Worm (Caenorhabditis elegans): ENCODE results near the gene C18D1.2.

Gene C18D1.2

ce11 chrII:10095224-10095623, 38.4 kb downstream of the C18D1.2 start:
- TF ChIP-seq elt-2 (tag; optimal IDR thresholded peaks at IDR 0.05) (peak; percentile 6), nhr-85 (tag) (no peak), tlp-1 (tag; optimal IDR thresholded peaks at IDR 0.05) (peak; percentile 23), unc-30 (tag; optimal IDR thresholded peaks at IDR 0.05) (no peak)

ce11 chrII:10098428-10098827, 41.6 kb downstream of the C18D1.2 start:
- TF ChIP-seq efl-1 (optimal IDR thresholded peaks at IDR 0.05) = no peak
- no peak for TF ChIP-seq efl-1 (GFP tag; optimal IDR thresholded peaks at IDR 0.05 in 1 of 2)
- TF ChIP-seq nhr-84 (tag; optimal IDR thresholded peaks at IDR 0.05) = no peak
- no peak for TF ChIP-seq alr-1 (tag; optimal IDR thresholded peaks at IDR 0.05; ENCODE audit: borderline replicate concordance)
- no peak for TF ChIP-seq Y116A8C.19 (tag; optimal IDR thresholded peaks at IDR 0.05; ENCODE audit: borderline replicate concordance)
- no peak for TF ChIP-seq elt-3 (tag; optimal IDR thresholded peaks at IDR 0.05)
- TF ChIP-seq tbx-2 (tag; optimal IDR thresholded peaks at IDR 0.05) = no peak
- TF ChIP-seq unc-98 (GFP tag; IDR thresholded peaks at IDR 0.05) = no peak
- TF ChIP-seq fkh-8 (tag; optimal IDR thresholded peaks at IDR 0.05) = no peak
- no peak for TF ChIP-seq dsc-1 (tag; optimal IDR thresholded peaks at IDR 0.05)
- no peak for TF ChIP-seq nhr-237 (tag; optimal IDR thresholded peaks at IDR 0.05)
- no peak for TF ChIP-seq lin-14 (GFP tag; optimal IDR thresholded peaks at IDR 0.05)
- no peak for TF ChIP-seq nhr-28 (tag; optimal IDR thresholded peaks at IDR 0.05)
- TF ChIP-seq ceh-88 (GFP tag; IDR thresholded peaks at IDR 0.05) = no peak
- no peak for TF ChIP-seq hlh-17 (GFP tag; optimal IDR thresholded peaks at IDR 0.05; ENCODE audit: borderline replicate concordance)
- no peak for TF ChIP-seq lin-39 (tag; optimal IDR thresholded peaks at IDR 0.05)
- no peak for TF ChIP-seq sptf-1 (tag; optimal IDR thresholded peaks at IDR 0.05)
- TF ChIP-seq lsy-2 (tag; optimal IDR thresholded peaks at IDR 0.05) = no peak
- TF ChIP-seq isw-1 (GFP tag; IDR thresholded peaks at IDR 0.05) = no peak
- TF ChIP-seq nhr-77 (tag; optimal IDR thresholded peaks at IDR 0.05) = no peak

- TF ChIP-seq nhr-84 (tag; optimal IDR thresholded peaks at IDR 0.05) = no peak
- TF ChIP-seq elt-3 (tag; optimal IDR thresholded peaks at IDR 0.05) = no peak
- TF ChIP-seq sox-4 (tag; optimal IDR thresholded peaks at IDR 0.05) = no peak
- no peak for TF ChIP-seq ceh-8 (GFP tag; optimal IDR thresholded peaks at IDR 0.05)
- TF ChIP-seq nhr-76 (tag; optimal IDR thresholded peaks at IDR 0.05) = no peak
- TF ChIP-seq hpl-2 (GFP tag; optimal IDR thresholded peaks at IDR 0.05) = no peak
- TF ChIP-seq ceh-88 (GFP tag; IDR thresholded peaks at IDR 0.05) = no peak
- TF ChIP-seq sptf-1 (tag; optimal IDR thresholded peaks at IDR 0.05) = no peak
- no peak for TF ChIP-seq unc-130 (tag; optimal IDR thresholded peaks at IDR 0.05)
- TF ChIP-seq nhr-77 (tag; optimal IDR thresholded peaks at IDR 0.05) = no peak
- no peak for TF ChIP-seq elt-2 (tag; optimal IDR thresholded peaks at IDR 0.05)
- no peak for TF ChIP-seq nhr-19 (GFP tag; conservative IDR thresholded peaks at IDR 0.05)
- no peak for TF ChIP-seq grh-1 (GFP tag; IDR thresholded peaks at IDR 0.05)
- no peak for TF ChIP-seq ets-5 (GFP tag; IDR thresholded peaks at IDR 0.05)
- no peak for TF ChIP-seq rnt-1 (tag; optimal IDR thresholded peaks at IDR 0.05)
- TF ChIP-seq hlh-4 (tag; optimal IDR thresholded peaks at IDR 0.05) = no peak
These were observed 42.3 kb downstream of the C18D1.2 start for ce11 chrII:10099072-10099471.

ce11 chrII:10099804-10100360, 43.1 kb downstream of the C18D1.2 start, which contains the start of the genes pas-7 and puf-12:
pas-7 (minus strand) TSS chrII:10099854.
puf-12 (plus strand) TSS chrII:10100310.
- no peak for TF ChIP-seq ces-1 (GFP tag; optimal IDR thresholded peaks at IDR 0.05)
- peak; percentile 14 for TF ChIP-seq hpl-2 (GFP tag; optimal IDR thresholded peaks at IDR 0.05)
- peak; percentile 48 for TF ChIP-seq C16A3.4 (tag; optimal IDR thresholded peaks at IDR 0.05)
- TF ChIP-seq mdl-1 (tag; optimal IDR thresholded peaks at IDR 0.05) = no peak
- peak; percentile 48 for TF ChIP-seq snu-23 (GFP tag; optimal IDR thresholded peaks at IDR 0.05)
- TF ChIP-seq ceh-88 (GFP tag; IDR thresholded peaks at IDR 0.05) = no peak
- no peak for TF ChIP-seq xbp-1 (tag; optimal IDR thresholded peaks at IDR 0.05)
- no peak for TF ChIP-seq nhr-77 (tag; optimal IDR thresholded peaks at IDR 0.05)
- TF ChIP-seq nhr-11 (tag; optimal IDR thresholded peaks at IDR 0.05) = no peak
- no peak for TF ChIP-seq fkh-4 (tag; optimal IDR thresholded peaks at IDR 0.05; ENCODE audit: borderline replicate concordance)
- TF ChIP-seq ceh-90 (tag; optimal IDR thresholded peaks at IDR 0.05) = no peak
- TF ChIP-seq C04F5.9 (tag; optimal IDR thresholded peaks at IDR 0.05) = no peak
- no peak for TF ChIP-seq ets-5 (GFP tag; IDR thresholded peaks at IDR 0.05)
- TF ChIP-seq blmp-1 (tag; optimal IDR thresholded peaks at IDR 0.05) = no peak
- TF ChIP-seq nhr-84 (tag; optimal IDR thresholded peaks at IDR 0.05) = no peak
- TF ChIP-seq fkh-10 (GFP tag; optimal IDR thresholded peaks at IDR 0.05) = no peak
- no peak for TF ChIP-seq jun-1 (tag; optimal IDR thresholded peaks at IDR 0.05)
- TF ChIP-seq nhr-71 (tag; optimal IDR thresholded peaks at IDR 0.05) = no peak
- TF ChIP-seq unc-130 (tag; optimal IDR thresholded peaks at IDR 0.05) = no peak
- no peak for TF ChIP-seq pax-3 (tag; optimal IDR thresholded peaks at IDR 0.05)
- no peak for TF ChIP-seq nhr-12 (tag; optimal IDR thresholded peaks at IDR 0.05)
